Worm (Caenorhabditis elegans) whole organism, L3 larva: ENCODE measurements around the gene F26G1.9.

Source experiments
- R02D3.7 ChIP-seq: fragments of 150-350 bp; optimal IDR thresholded peaks from 2 replicates; lab custom pipeline; 2014; ENCODE audit warnings: missing biosample characterization, missing genetic modification characterization
- ZK546.5 ChIP-seq: sonication (generic microtip); optimal IDR thresholded peaks from 2 replicates; lab custom pipeline; 2017; ENCODE audit warnings: missing biosample characterization, missing genetic modification characterization
- ama-1 ChIP-seq: fragments of 150-350 bp; optimal IDR thresholded peaks from 2 replicates; lab custom pipeline; 2018
- ceh-16 ChIP-seq: sonication (generic microtip); optimal IDR thresholded peaks from 2 replicates; lab custom pipeline; 2017; ENCODE audit warnings: missing biosample characterization, missing genetic modification characterization
- ceh-28 ChIP-seq: fragments of 150-350 bp; optimal IDR thresholded peaks from 2 replicates; lab custom pipeline; 2014; ENCODE audit warnings: missing biosample characterization, missing genetic modification reagents, missing genetic modification characterization
- daf-12 ChIP-seq: fragments of 150-350 bp; optimal IDR thresholded peaks from 2 replicates; lab custom pipeline; 2014; ENCODE audit warnings: missing biosample characterization, missing genetic modification reagents, missing genetic modification characterization
- egl-5 ChIP-seq: fragments of 150-350 bp; optimal IDR thresholded peaks from 2 replicates; lab custom pipeline; 2017; ENCODE audit warnings: missing biosample characterization, missing genetic modification reagents, missing genetic modification characterization, inconsistent platforms
- elt-1 ChIP-seq: fragments of 150-350 bp; optimal IDR thresholded peaks from 2 replicates; lab custom pipeline; 2014; ENCODE audit warnings: missing biosample characterization, missing genetic modification characterization
- elt-2 ChIP-seq: sonication (generic microtip); optimal IDR thresholded peaks from 2 replicates; lab custom pipeline; 2016; ENCODE audit warnings: missing genetic modification reagents, mild to moderate bottlenecking, missing genetic modification characterization, missing compliant biosample characterization
- elt-3 ChIP-seq, 3 experiments: fragments of 150-350 bp in 1 of 3; sonication (generic microtip) in 2 of 3; optimal IDR thresholded peaks; 2 replicates in 2 of 3; 4 replicates in 1 of 3; lab custom pipeline; 2014 to 2017; ENCODE audit warnings: missing biosample characterization in 3 of 3, missing genetic modification characterization in 3 of 3
- fkh-10 ChIP-seq: sonication (generic microtip); optimal IDR thresholded peaks from 2 replicates; lab custom pipeline; 2017; ENCODE audit warnings: missing biosample characterization, missing genetic modification reagents, missing genetic modification characterization
- hmg-11 ChIP-seq: sonication (generic microtip); optimal IDR thresholded peaks from 2 replicates; lab custom pipeline; 2016; ENCODE audit warnings: missing genetic modification characterization, missing compliant biosample characterization
- jun-1 ChIP-seq: fragments of 150-350 bp; optimal IDR thresholded peaks from 2 replicates; lab custom pipeline; 2014; ENCODE audit warnings: missing biosample characterization, missing genetic modification reagents, missing genetic modification characterization
- lin-15B ChIP-seq: fragments of 150-350 bp; optimal IDR thresholded peaks from 2 replicates; lab custom pipeline; 2014; ENCODE audit warnings: missing biosample characterization, missing genetic modification characterization
- lin-39 ChIP-seq: fragments of 150-350 bp; optimal IDR thresholded peaks from 2 replicates; lab custom pipeline; 2018; ENCODE audit warnings: missing biosample characterization, missing genetic modification reagents, missing genetic modification characterization
- lsy-12 ChIP-seq: sonication (generic microtip); optimal IDR thresholded peaks from 2 replicates; lab custom pipeline; 2016; ENCODE audit warnings: mild to moderate bottlenecking, missing genetic modification characterization, missing compliant biosample characterization
- mdl-1 ChIP-seq: fragments of 150-350 bp; optimal IDR thresholded peaks from 2 replicates; lab custom pipeline; 2014; ENCODE audit warnings: missing biosample characterization, missing genetic modification characterization
- mml-1 ChIP-seq: fragments of 150-350 bp; sonication (generic microtip); optimal IDR thresholded peaks from 3 replicates; lab custom pipeline; 2014; ENCODE audit warnings: missing biosample characterization, missing genetic modification characterization
- nfya-1 ChIP-seq: sonication (generic microtip); optimal IDR thresholded peaks from 2 replicates; lab custom pipeline; 2017; ENCODE audit warnings: missing genetic modification characterization, mild to moderate bottlenecking, missing compliant biosample characterization, antibody characterized with exemption, moderate library complexity; ENCODE audit not compliant: insufficient read depth
- nhr-12 ChIP-seq: fragments of 150-350 bp; optimal IDR thresholded peaks from 2 replicates; lab custom pipeline; 2014; ENCODE audit warnings: missing biosample characterization, missing genetic modification characterization
- nhr-67 ChIP-seq: fragments of 150-350 bp; optimal IDR thresholded peaks from 2 replicates; lab custom pipeline; 2014; ENCODE audit warnings: missing biosample characterization, missing genetic modification characterization
- nhr-76 ChIP-seq: fragments of 150-350 bp; sonication (generic microtip); optimal IDR thresholded peaks from 5 replicates; lab custom pipeline; 2014; ENCODE audit warnings: missing biosample characterization, missing genetic modification characterization
- nhr-77 ChIP-seq: fragments of 150-350 bp; optimal IDR thresholded peaks from 2 replicates; lab custom pipeline; 2014; ENCODE audit warnings: missing biosample characterization, missing genetic modification characterization
- pha-4 ChIP-seq: fragments of 150-350 bp; optimal IDR thresholded peaks from 2 replicates; lab custom pipeline; 2014; ENCODE audit warnings: missing biosample characterization, missing genetic modification reagents, missing genetic modification characterization
- pqm-1 ChIP-seq: fragments of 150-350 bp; optimal IDR thresholded peaks from 2 replicates; lab custom pipeline; 2017; ENCODE audit warnings: missing biosample characterization, missing genetic modification characterization, inconsistent platforms
- skn-1 ChIP-seq: fragments of 150-350 bp; optimal IDR thresholded peaks from 2 replicates; lab custom pipeline; 2014; ENCODE audit warnings: missing biosample characterization, missing genetic modification characterization
- snpc-4 ChIP-seq: fragments of 150-350 bp; optimal IDR thresholded peaks from 2 replicates; lab custom pipeline; 2014; ENCODE audit warnings: missing biosample characterization, missing genetic modification characterization
- tbx-2 ChIP-seq: sonication (generic microtip); optimal IDR thresholded peaks from 2 replicates; lab custom pipeline; 2016; ENCODE audit warnings: mild to moderate bottlenecking, missing genetic modification characterization, missing compliant biosample characterization
- unc-39 ChIP-seq: sonication (generic microtip); optimal IDR thresholded peaks from 4 replicates; lab custom pipeline; 2017; ENCODE audit warnings: missing biosample characterization, missing genetic modification characterization
- ztf-11 ChIP-seq: fragments of 150-350 bp; optimal IDR thresholded peaks from 2 replicates; lab custom pipeline; 2014; ENCODE audit warnings: missing biosample characterization, missing genetic modification characterization
- ztf-4 ChIP-seq: fragments of 150-350 bp; optimal IDR thresholded peaks from 2 replicates; lab custom pipeline; 2014; ENCODE audit warnings: missing biosample characterization, missing genetic modification characterization

The F26G1.9 gene

DNA sequence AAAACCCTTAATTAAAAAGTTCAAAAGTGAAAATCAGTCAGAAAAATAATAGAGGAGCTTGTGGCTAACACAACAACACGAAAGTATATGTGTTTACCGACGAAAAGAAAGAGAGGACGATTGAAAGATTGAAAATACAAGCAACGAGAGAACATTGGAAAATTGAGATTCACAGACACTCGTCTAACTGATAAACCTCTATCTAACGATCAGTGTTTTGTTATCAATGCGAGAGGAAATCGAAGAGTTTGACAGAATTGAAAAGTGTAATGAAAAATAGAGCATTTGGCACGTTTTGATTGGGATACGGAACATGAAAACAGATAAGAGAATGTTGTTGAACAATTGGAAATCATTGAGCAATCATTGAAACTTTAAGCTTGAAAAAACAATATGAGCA lies 45.1 kb downstream of the F26G1.9 start:
- TF ChIP-seq mml-1 (tag; lab: Kevin White, UChicago) (no peak), ceh-28 (tag; lab: Kevin White, UChicago) (no peak), snpc-4 (tag; lab: Kevin White, UChicago) (no peak), elt-1 (no peak), pqm-1 (tag; lab: Kevin White, UChicago) (peak; percentile 98), nhr-67 (tag; lab: Kevin White, UChicago) (no peak), egl-5 (tag; lab: Kevin White, UChicago) (peak; percentile 44), R02D3.7 (tag; lab: Kevin White, UChicago) (no peak), pha-4 (tag; lab: Kevin White, UChicago) (peak; percentile 59), elt-2 (tag; lab: Kevin White, UChicago) (peak; percentile 100), nfya-1 (tag; lab: Kevin White, UChicago) (peak; percentile 42), elt-3 (tag; optimal IDR thresholded peaks at IDR 0.05; lab: Kevin White, UChicago) (peak in 1 of 3 experiments; percentile 37), skn-1 (peak; percentile 23), ceh-16 (tag; lab: Kevin White, UChicago) (no peak), unc-39 (tag; lab: Kevin White, UChicago) (no peak), ZK546.5 (no peak), jun-1 (tag; lab: Kevin White, UChicago) (peak; percentile 70)

DNA sequence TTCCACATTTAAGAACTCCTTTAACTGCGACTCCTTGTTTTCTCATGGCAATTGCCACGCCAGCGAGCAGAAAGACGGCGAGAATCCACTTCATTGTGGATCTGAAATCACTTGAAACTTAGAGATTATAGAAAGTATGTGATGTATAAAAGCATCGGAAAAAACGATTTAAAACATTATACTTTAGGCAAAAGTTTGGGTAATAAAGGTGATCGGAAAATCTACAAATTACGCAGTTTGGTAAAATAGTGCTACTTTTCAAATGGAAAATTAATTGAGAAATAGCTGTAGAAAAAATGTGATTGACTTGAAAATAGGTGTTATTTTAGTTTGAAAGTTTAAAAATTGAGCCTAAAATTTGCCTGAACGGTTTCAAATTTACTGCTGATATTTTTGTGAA lies 46.0 kb downstream of the F26G1.9 start, which contains the start of gene ttr-41:
Gene ttr-41 (minus strand): TSS at position 101 of the 400 bp plus-strand sequence.
- TF ChIP-seq lin-15B (tag; lab: Kevin White, UChicago) = no peak
- no peak for TF ChIP-seq tbx-2
- TF ChIP-seq skn-1 = no peak
- TF ChIP-seq ztf-4 (tag; lab: Kevin White, UChicago) = no peak
- no peak for TF ChIP-seq nhr-77 (tag; lab: Kevin White, UChicago)
- TF ChIP-seq elt-1 = no peak
- no peak for TF ChIP-seq lsy-12 (tag; lab: Kevin White, UChicago)
- no peak for TF ChIP-seq ceh-16 (tag; lab: Kevin White, UChicago)
- no peak for TF ChIP-seq nhr-76
- no peak for TF ChIP-seq nhr-12 (tag; lab: Kevin White, UChicago)
- no peak for TF ChIP-seq egl-5 (tag; lab: Kevin White, UChicago)
- TF ChIP-seq ceh-28 (tag; lab: Kevin White, UChicago) = no peak
- TF ChIP-seq, all 47 proteins: peak for 0

DNA sequence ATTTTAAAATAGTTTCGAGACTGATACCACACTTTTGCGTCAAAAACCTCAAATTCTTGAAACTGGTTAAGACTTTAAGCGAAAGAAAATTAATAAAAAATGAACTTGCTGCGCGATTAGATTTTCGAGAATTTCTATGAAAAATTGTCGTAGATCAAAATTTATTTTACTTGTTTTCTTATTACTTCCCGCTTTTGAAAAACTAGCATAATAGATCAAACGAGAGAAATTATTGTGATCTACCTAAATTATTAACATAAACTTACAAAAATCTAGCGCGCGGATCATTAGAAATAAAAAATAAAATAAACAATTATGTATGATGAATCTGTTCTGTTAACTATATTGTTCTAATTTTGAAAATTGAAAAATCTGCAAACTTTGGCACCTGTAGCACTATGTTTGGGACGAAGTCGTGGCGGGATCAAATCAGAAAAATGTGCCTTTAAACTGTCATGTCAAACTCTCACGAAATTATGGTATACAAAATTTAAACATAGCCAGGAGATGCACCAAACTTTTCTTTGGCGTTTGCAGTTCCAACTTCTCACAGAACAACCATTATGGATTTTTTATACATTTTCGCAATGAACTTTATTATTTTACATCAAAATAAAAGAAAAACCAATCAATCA lies 46.9 kb downstream of the F26G1.9 start:
- TF ChIP-seq mml-1 (tag; lab: Kevin White, UChicago) (no peak), elt-2 (tag; lab: Kevin White, UChicago) (peak; percentile 37), ama-1 (lab: Kevin White, UChicago) (peak; percentile 72), pha-4 (tag; lab: Kevin White, UChicago) (no peak), fkh-10 (GFP tag; lab: Kevin White, UChicago) (no peak), daf-12 (tag; lab: Kevin White, UChicago) (no peak)

DNA sequence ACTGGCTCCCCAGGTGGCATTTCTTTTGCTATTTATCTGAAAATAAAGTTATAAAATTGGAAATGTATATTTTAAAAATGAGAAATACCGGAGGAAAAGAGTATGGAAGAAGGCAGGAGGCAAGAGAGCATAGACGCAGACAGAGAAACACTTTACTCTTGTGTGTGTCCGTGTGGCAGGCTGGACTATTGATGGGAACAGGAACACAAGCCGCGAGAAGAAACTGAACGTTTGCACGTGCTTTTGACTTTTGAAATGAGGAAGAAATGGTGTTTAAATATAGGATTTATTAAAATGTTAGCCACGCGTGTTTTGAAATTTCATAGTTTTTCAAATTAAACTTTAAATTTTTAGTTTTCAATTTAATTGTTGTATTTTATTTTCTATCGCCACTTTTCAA lies 47.7 kb downstream of the F26G1.9 start, which contains the start of gene F10G7.10:
Gene F10G7.10 (minus strand): TSS at position 145 of the 400 bp plus-strand sequence.
- TF ChIP-seq lin-15B (tag; lab: Kevin White, UChicago) (no peak), mdl-1 (tag; lab: Kevin White, UChicago) (no peak), elt-2 (tag; lab: Kevin White, UChicago) (peak; percentile 49), unc-39 (tag; lab: Kevin White, UChicago) (no peak), hmg-11 (tag; lab: Kevin White, UChicago) (peak; percentile 56), skn-1 (no peak), lin-39 (tag; lab: Kevin White, UChicago) (no peak), nhr-76 (no peak), pha-4 (tag; lab: Kevin White, UChicago) (peak; percentile 52), ZK546.5 (no peak), ztf-11 (tag; lab: Kevin White, UChicago) (no peak)
